Worm (Caenorhabditis elegans) whole organism, L1 larva: Measurements from ENCODE around the gene pqn-51.

Experiments
- nhr-84 ChIP-seq: sonication (generic microtip); optimal IDR thresholded peaks from 2 replicates; lab custom pipeline; 2017; ENCODE audit warnings: missing biosample characterization, missing genetic modification characterization
- sup-37 ChIP-seq: fragments of 200-800 bp; sonication (Bioruptor generic); optimal IDR thresholded peaks from 2 replicates; lab custom pipeline; 2018; ENCODE audit warnings: mild to moderate bottlenecking, missing genetic modification characterization, missing compliant biosample characterization
- unc-130 ChIP-seq: fragments of 150-350 bp; optimal IDR thresholded peaks from 2 replicates; lab custom pipeline; 2017; ENCODE audit warnings: missing biosample characterization, missing genetic modification characterization, inconsistent platforms
- unc-62 ChIP-seq: fragments of 150-350 bp; optimal IDR thresholded peaks from 2 replicates; lab custom pipeline; 2014; ENCODE audit warnings: missing biosample characterization, missing genetic modification reagents, missing genetic modification characterization
- ztf-11 ChIP-seq, 2 experiments: sonication (generic microtip); optimal IDR thresholded peaks; 2 replicates each; lab custom pipeline; 2016 to 2017; ENCODE audit warnings: missing genetic modification characterization in 2 of 2, missing biosample characterization in 1 of 2, missing compliant biosample characterization in 1 of 2

DNA sequence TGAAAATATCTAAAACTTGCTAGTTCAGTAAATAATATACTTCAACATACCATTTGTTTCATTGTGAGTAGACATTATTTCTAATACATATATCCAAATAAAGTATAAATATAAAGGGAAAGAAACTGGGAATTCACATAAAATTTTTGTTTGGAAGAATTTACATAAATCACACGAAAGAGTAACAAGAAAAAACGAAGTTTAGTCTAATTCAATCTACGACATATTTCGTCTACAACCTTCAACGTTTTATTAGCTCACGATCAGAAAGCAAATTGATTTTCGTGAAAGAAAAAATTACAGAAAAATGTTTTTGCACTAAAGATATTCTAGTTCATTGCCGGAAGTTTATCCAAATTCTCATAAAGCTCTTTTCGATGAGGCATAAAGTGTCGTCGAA, 47.6 kb downstream of the pqn-51 start, which contains the start of gene C04F5.2:
- TF ChIP-seq unc-62 (GFP tag; lab: Kevin White, UChicago) (no peak), sup-37 (GFP tag; lab: Kevin White, UChicago) (no peak), nhr-84 (tag; lab: Kevin White, UChicago) (no peak), unc-130 (no peak), ztf-11 (tag; optimal IDR thresholded peaks at IDR 0.05; lab: Kevin White, UChicago) (no peak)
